Worm (Caenorhabditis elegans) whole organism, early embryonic: ENCODE measurements around the gene F36H1.11.

ENCODE experiments used
- F13C5.2 ChIP-seq: sonication (generic microtip); optimal IDR thresholded peaks from 2 replicates; lab custom pipeline; 2017; ENCODE audit warnings: mild to moderate bottlenecking, missing genetic modification characterization, inconsistent platforms, missing compliant biosample characterization
- ama-1 ChIP-seq: fragments of 150-350 bp; optimal IDR thresholded peaks from 2 replicates; lab custom pipeline; 2014
- ets-7 ChIP-seq: sonication (generic microtip); optimal IDR thresholded peaks from 2 replicates; lab custom pipeline; 2016; ENCODE audit warnings: missing genotype, missing genetic modification characterization, missing compliant biosample characterization

ce11 chrIV:11094052-11094451 lies 45.1 kb downstream of the F36H1.11 start:
- TF ChIP-seq ama-1: no peak
- TF ChIP-seq ets-7 (tag; lab: Kevin White, UChicago): no peak
- TF ChIP-seq F13C5.2 (tag; lab: Kevin White, UChicago): no peak
